Fruit fly (Drosophila melanogaster) whole organism, embryonic: ENCODE measurements around the gene Phb1.

Source experiments
- CG8478 ChIP-seq: fragments of >200 bp; optimal IDR thresholded peaks from 2 replicates; lab custom pipeline; 2018
- Sry-β ChIP-seq: fragments of 200-800 bp; sonication (Bioruptor generic); optimal IDR thresholded peaks from 2 replicates; lab custom pipeline; 2018; ENCODE audit warnings: missing biosample characterization, mild to moderate bottlenecking, missing genetic modification characterization, moderate library complexity
- YL-1 ChIP-seq: fragments of 200-800 bp; sonication (Bioruptor generic); optimal IDR thresholded peaks from 3 replicates; lab custom pipeline; 2017; ENCODE audit warnings: missing biosample characterization, mild to moderate bottlenecking, missing genetic modification characterization

- no peak for TF ChIP-seq CG8478 (lab: Kevin White, UChicago)
- no peak for TF ChIP-seq Sry-β (GFP tag; lab: Kevin White, UChicago)
- no peak for TF ChIP-seq YL-1 (GFP tag; lab: Kevin White, UChicago)
Observed at dm6 chr2L:19108377-19108876, 15.2 kb downstream of the Phb1 start, which contains the start of gene Lim3.
